Worm (Caenorhabditis elegans): ENCODE data around the gene vps-33.2.

vps-33.2 gene

ce11 chrII:6582758-6583157, 18.3 kb upstream of the vps-33.2 start, which contains the start of gene C56C10.4:
TSS of gene C56C10.4 (plus strand) at chrII:6583058.
- TF ChIP-seq B0019.2 (GFP tag; conservative IDR thresholded peaks at IDR 0.05) (no peak), repo-1 (tag; optimal IDR thresholded peaks at IDR 0.05) (no peak), ztf-3 (GFP tag; optimal IDR thresholded peaks at IDR 0.05) (no peak), sptf-2 (GFP tag; optimal IDR thresholded peaks at IDR 0.05) (no peak), F57A8.1 (GFP tag; optimal IDR thresholded peaks at IDR 0.05) (no peak), snpc-4 (GFP tag; optimal IDR thresholded peaks at IDR 0.05) (no peak), snpc-4 (tag; optimal IDR thresholded peaks at IDR 0.05) (no peak), sea-2 (GFP tag; IDR thresholded peaks at IDR 0.05) (no peak), mel-28 (tag; optimal IDR thresholded peaks at IDR 0.05; ENCODE audit: borderline replicate concordance) (no peak), egrh-3 (GFP tag; IDR thresholded peaks at IDR 0.05) (no peak), zim-3 (tag; optimal IDR thresholded peaks at IDR 0.05) (no peak), Y79H2A.3 (GFP tag; conservative IDR thresholded peaks at IDR 0.05) (no peak), hsf-1 (GFP tag; IDR thresholded peaks at IDR 0.05) (no peak), T07F8.4 (tag; optimal IDR thresholded peaks at IDR 0.05) (no peak), ceh-79 (tag; optimal IDR thresholded peaks at IDR 0.05) (no peak), egl-18 (GFP tag; IDR thresholded peaks at IDR 0.05) (no peak), ZK185.1 (tag; optimal IDR thresholded peaks at IDR 0.05; ENCODE audit: poor library complexity, severe bottlenecking) (no peak), ceh-40 (GFP tag; IDR thresholded peaks at IDR 0.05) (no peak)

- TF ChIP-seq Y53G8AR.9 (GFP tag; conservative IDR thresholded peaks at IDR 0.05), result peak; percentile 90
- no peak for TF ChIP-seq Y67H2A.10 (GFP tag; conservative IDR thresholded peaks at IDR 0.05)
- no peak for TF ChIP-seq let-526 (GFP tag; IDR thresholded peaks at IDR 0.05)
- TF ChIP-seq nfyb-1 (GFP tag; IDR thresholded peaks at IDR 0.05), result peak; percentile 69; the same call in 1 of the 2 replicates
- peak; percentile 43 for TF ChIP-seq egl-44 (GFP tag; IDR thresholded peaks at IDR 0.05)
- no peak for TF ChIP-seq nhr-90 (tag; optimal IDR thresholded peaks at IDR 0.05)
- no peak for TF ChIP-seq K11D2.4 (GFP tag; IDR thresholded peaks at IDR 0.05)
- TF ChIP-seq atf-7 (tag; optimal IDR thresholded peaks at IDR 0.05), result peak; percentile 55
- no peak for TF ChIP-seq lin-35 (GFP tag; optimal IDR thresholded peaks at IDR 0.05)
- TF ChIP-seq ceh-79 (tag; optimal IDR thresholded peaks at IDR 0.05), result peak; percentile 3
- peak; percentile 83 for TF ChIP-seq lin-26 (GFP tag; IDR thresholded peaks at IDR 0.05)
- peak; percentile 77 for TF ChIP-seq Y56A3A.18 (GFP tag; IDR thresholded peaks at IDR 0.05)
- no peak for TF ChIP-seq ama-1 (optimal IDR thresholded peaks at IDR 0.05)
- TF ChIP-seq ama-1 (GFP tag; optimal IDR thresholded peaks at IDR 0.05), result peak in 1 of 2 experiments; percentile 62
- TF ChIP-seq somi-1 (GFP tag; optimal IDR thresholded peaks at IDR 0.05), result no peak
- TF ChIP-seq ceh-91 (GFP tag; IDR thresholded peaks at IDR 0.05), result no peak
- TF ChIP-seq snpc-1.1 (tag; optimal IDR thresholded peaks at IDR 0.05; ENCODE audit: insufficient read depth), result peak; percentile 32
- peak; percentile 44 for TF ChIP-seq mcd-1 (GFP tag; IDR thresholded peaks at IDR 0.05)
- no peak for TF ChIP-seq bed-2 (GFP tag; IDR thresholded peaks at IDR 0.05)
- TF ChIP-seq xnd-1 (tag; optimal IDR thresholded peaks at IDR 0.05), result peak; percentile 38
- TF ChIP-seq die-1 (tag; optimal IDR thresholded peaks at IDR 0.05), result peak; percentile 38
- TF ChIP-seq F37B4.10 (GFP tag; IDR thresholded peaks at IDR 0.05), result no peak
- peak; percentile 91 for TF ChIP-seq F39B2.1 (GFP tag; IDR thresholded peaks at IDR 0.05)
- TF ChIP-seq tbp1 (GFP tag; optimal IDR thresholded peaks at IDR 0.05), result peak; percentile 63
- no peak for TF ChIP-seq gei-17 (GFP tag; optimal IDR thresholded peaks at IDR 0.05)
- no peak for TF ChIP-seq ccch-3 (GFP tag; optimal IDR thresholded peaks at IDR 0.05)
- no peak for TF ChIP-seq sdz-38 (tag; optimal IDR thresholded peaks at IDR 0.05)
- peak; percentile 29 for TF ChIP-seq B0035.1 (tag; optimal IDR thresholded peaks at IDR 0.05)
- TF ChIP-seq madf-10 (tag; optimal IDR thresholded peaks at IDR 0.05), result peak; percentile 34
- TF ChIP-seq hrde-1 (tag; optimal IDR thresholded peaks at IDR 0.05; ENCODE audit: borderline replicate concordance), result peak; percentile 62
- TF ChIP-seq Y95B8A.8 (GFP tag; IDR thresholded peaks at IDR 0.05), result no peak
These were observed 13.6 kb upstream of the vps-33.2 start, which contains the start of gene C56C10.7 for ce11 chrII:6587264-6587870. TSS of gene C56C10.7 (minus strand) at chrII:6587575.

Data from whole organism, young adult.